Fruit fly (Drosophila melanogaster) whole organism, embryonic: Measurements from ENCODE around the gene Exo70.

Experiments used
- ATbp ChIP-seq: fragments of 200-800 bp; sonication (Bioruptor generic); optimal IDR thresholded peaks from 2 replicates; lab custom pipeline; 2017; ENCODE audit warnings: missing biosample characterization, mild to moderate bottlenecking, missing genetic modification characterization, missing genetic modification reagents
- Atf-2 ChIP-seq: fragments of 200-800 bp; sonication (Bioruptor generic); optimal IDR thresholded peaks from 2 replicates; lab custom pipeline; 2016; ENCODE audit warnings: missing biosample characterization, missing genetic modification characterization
- Awh ChIP-seq: fragments of 200-800 bp; sonication (Bioruptor generic); IDR thresholded peaks from 2 replicates; pipeline ENCODE4, ENCODE4 v1.3.6; 2022; ENCODE audit warnings: missing biosample characterization, missing genetic modification characterization
- B-H2 ChIP-seq: fragments of 200-800 bp; sonication (Bioruptor generic); optimal IDR thresholded peaks from 2 replicates; lab custom pipeline; 2018; ENCODE audit warnings: missing biosample characterization, mild to moderate bottlenecking, missing genetic modification characterization
- CG11695 ChIP-seq: fragments of 200-800 bp; sonication (Bioruptor generic); IDR thresholded peaks from 3 replicates; pipeline ENCODE4 v1.3.6; 2022; ENCODE audit warnings: missing biosample characterization, missing genetic modification characterization
- CG11696 ChIP-seq: fragments of 200-800 bp; sonication (Bioruptor generic); IDR thresholded peaks from 2 replicates; pipeline ENCODE4 v1.3.6; 2022; ENCODE audit warnings: missing biosample characterization, missing genetic modification characterization
- CG13894 ChIP-seq: fragments of 200-800 bp; sonication (Bioruptor generic); optimal IDR thresholded peaks from 3 replicates; lab custom pipeline; 2018; ENCODE audit warnings: missing biosample characterization, mild to moderate bottlenecking, missing genetic modification characterization, moderate library complexity
- CG14667 ChIP-seq: fragments of 200-800 bp; sonication (Bioruptor generic); IDR thresholded peaks from 2 replicates; pipeline ENCODE4 v1.3.6; 2022; ENCODE audit warnings: missing biosample characterization, missing genetic modification characterization
- CG1603 ChIP-seq: fragments of 200-800 bp; sonication (Bioruptor generic); optimal IDR thresholded peaks from 2 replicates; lab custom pipeline; 2019; ENCODE audit warnings: missing biosample characterization, mild to moderate bottlenecking, missing genetic modification characterization, moderate library complexity
- CG17359 ChIP-seq: fragments of 200-800 bp; sonication (Bioruptor generic); optimal IDR thresholded peaks from 3 replicates; lab custom pipeline; 2018; ENCODE audit warnings: missing biosample characterization, mild to moderate bottlenecking, missing genetic modification characterization, moderate library complexity
- CG17568 ChIP-seq: fragments of 200-800 bp; sonication (Bioruptor generic); optimal IDR thresholded peaks from 2 replicates; lab custom pipeline; 2018; ENCODE audit warnings: missing biosample characterization, mild to moderate bottlenecking, missing genetic modification characterization, moderate library complexity
- CG2199 ChIP-seq: fragments of 200-800 bp; sonication (Bioruptor generic); IDR thresholded peaks from 3 replicates; pipeline ENCODE4 v1.3.6; 2022; ENCODE audit warnings: missing biosample characterization, missing genetic modification characterization
- CG4730 ChIP-seq: fragments of 200-800 bp; sonication (Bioruptor generic); IDR thresholded peaks from 2 replicates; pipeline ENCODE4 v1.3.6; 2022; ENCODE audit warnings: missing biosample characterization, missing genetic modification characterization
- CG7372 ChIP-seq: fragments of 200-800 bp; sonication (Bioruptor generic); IDR thresholded peaks from 2 replicates; pipeline ENCODE4 v1.3.6; 2022; ENCODE audit warnings: missing biosample characterization, missing genetic modification characterization
- CG7963 ChIP-seq: fragments of 200-800 bp; sonication (Bioruptor generic); IDR thresholded peaks from 3 replicates; pipeline ENCODE4 v1.3.6; 2022; ENCODE audit warnings: missing biosample characterization, missing genetic modification characterization; ENCODE audit not compliant: partially characterized antibody
- CG8089 ChIP-seq: fragments of 200-800 bp; sonication (Bioruptor generic); optimal IDR thresholded peaks from 3 replicates; lab custom pipeline; 2016; ENCODE audit warnings: missing biosample characterization, missing genetic modification characterization
- CG8388 ChIP-seq: fragments of 200-800 bp; sonication (Bioruptor generic); optimal IDR thresholded peaks from 2 replicates; lab custom pipeline; 2019; ENCODE audit warnings: missing biosample characterization, mild to moderate bottlenecking, missing genetic modification characterization, moderate library complexity
- CG9437 ChIP-seq: fragments of 200-800 bp; sonication (Bioruptor generic); optimal IDR thresholded peaks from 2 replicates; lab custom pipeline; 2018; ENCODE audit warnings: missing biosample characterization, mild to moderate bottlenecking, missing genetic modification characterization
- CG9609 ChIP-seq: fragments of 200-800 bp; sonication (Bioruptor generic); optimal IDR thresholded peaks from 3 replicates; lab custom pipeline; 2016; ENCODE audit warnings: missing biosample characterization, missing genetic modification characterization
- Eip74EF ChIP-seq, 2 experiments: fragments of 200-800 bp in 1 of 2; fragments of >200 bp in 1 of 2; sonication (Bioruptor generic) in 1 of 2; optimal IDR thresholded peaks; 2 replicates each; lab custom pipeline; 2017 to 2019; ENCODE audit warnings: missing biosample characterization in 2 of 2, missing genetic modification characterization in 2 of 2, mild to moderate bottlenecking in 1 of 2, moderate library complexity in 1 of 2
- Fer3 ChIP-seq: fragments of 200-800 bp; sonication (Bioruptor generic); optimal IDR thresholded peaks from 2 replicates; lab custom pipeline; 2018; ENCODE audit warnings: missing biosample characterization, mild to moderate bottlenecking, missing genetic modification characterization, moderate library complexity
- Hr51 ChIP-seq, 2 experiments: fragments of 200-800 bp; sonication (Bioruptor generic); optimal IDR thresholded peaks; 2 replicates in 1 of 2; 3 replicates in 1 of 2; lab custom pipeline; 2016 to 2018; ENCODE audit warnings: missing biosample characterization in 2 of 2, missing genetic modification characterization in 2 of 2, mild to moderate bottlenecking in 1 of 2, moderate library complexity in 1 of 2
- MBD-R2 ChIP-seq: fragments of 200-800 bp; sonication (Bioruptor generic); IDR thresholded peaks from 2 replicates; pipeline ENCODE4 v1.3.6; 2022; ENCODE audit warnings: missing biosample characterization, missing genetic modification characterization
- MESR4 ChIP-seq: fragments of 200-800 bp; sonication (Bioruptor generic); optimal IDR thresholded peaks from 2 replicates; lab custom pipeline; 2018; ENCODE audit warnings: missing biosample characterization, mild to moderate bottlenecking, missing genetic modification characterization, moderate library complexity
- Meics ChIP-seq: fragments of 200-800 bp; sonication (Bioruptor generic); optimal IDR thresholded peaks from 2 replicates; lab custom pipeline; 2017; ENCODE audit warnings: missing biosample characterization, mild to moderate bottlenecking, missing genetic modification characterization
- Opbp ChIP-seq: fragments of 200-800 bp; sonication (Bioruptor generic); IDR thresholded peaks from 3 replicates; pipeline ENCODE4 v1.3.6; 2022; ENCODE audit warnings: missing biosample characterization, missing genetic modification characterization; ENCODE audit not compliant: partially characterized antibody
- Rfx ChIP-seq: fragments of 200-800 bp; sonication (Bioruptor generic); IDR thresholded peaks from 2 replicates; pipeline ENCODE4 v1.3.6; 2022; ENCODE audit warnings: missing biosample characterization, missing genetic modification characterization
- Six4 ChIP-seq: fragments of 200-800 bp; sonication (Bioruptor generic); optimal IDR thresholded peaks from 2 replicates; lab custom pipeline; 2016; ENCODE audit warnings: missing biosample characterization, missing genetic modification characterization
- ase ChIP-seq: fragments of 200-800 bp; sonication (Bioruptor generic); IDR thresholded peaks from 3 replicates; pipeline ENCODE4 v1.3.6; 2022; ENCODE audit warnings: missing biosample characterization, missing genetic modification characterization
- bab2 ChIP-seq: fragments of 200-800 bp; sonication (Bioruptor generic); optimal IDR thresholded peaks from 2 replicates; lab custom pipeline; 2016; ENCODE audit warnings: missing biosample characterization, missing genetic modification characterization
- caup ChIP-seq: fragments of 200-800 bp; sonication (Bioruptor generic); optimal IDR thresholded peaks from 3 replicates; lab custom pipeline; 2017; ENCODE audit warnings: missing biosample characterization, mild to moderate bottlenecking, missing genetic modification characterization, moderate library complexity; ENCODE audit not compliant: severe bottlenecking
- cg ChIP-seq: fragments of 200-800 bp; sonication (Bioruptor generic); optimal IDR thresholded peaks from 3 replicates; lab custom pipeline; 2019; ENCODE audit warnings: missing biosample characterization, mild to moderate bottlenecking, missing genetic modification characterization, moderate library complexity
- chinmo ChIP-seq: fragments of 200-800 bp; sonication (Bioruptor generic); IDR thresholded peaks from 4 replicates; pipeline ENCODE4 v1.3.6; 2022; ENCODE audit warnings: missing biosample characterization, missing genetic modification characterization; ENCODE audit not compliant: partially characterized antibody
- crol ChIP-seq: fragments of 200-800 bp; sonication (Bioruptor generic); IDR thresholded peaks from 2 replicates; pipeline ENCODE4 v1.3.6; 2022; ENCODE audit warnings: missing biosample characterization, missing genetic modification characterization
- crp ChIP-seq, 2 experiments: fragments of 200-800 bp; sonication (Bioruptor generic); optimal IDR thresholded peaks; 2 replicates in 1 of 2; 3 replicates in 1 of 2; lab custom pipeline; 2017; ENCODE audit warnings: missing biosample characterization in 2 of 2, missing genetic modification characterization in 2 of 2, mild to moderate bottlenecking in 1 of 2, moderate library complexity in 1 of 2
- dati ChIP-seq: fragments of 200-800 bp; sonication (Bioruptor generic); IDR thresholded peaks from 2 replicates; pipeline ENCODE4 v1.3.6; 2022; ENCODE audit warnings: missing biosample characterization, missing genetic modification characterization
- grn ChIP-seq: fragments of 200-800 bp; sonication (Bioruptor generic); optimal IDR thresholded peaks from 3 replicates; lab custom pipeline; 2017; ENCODE audit warnings: missing biosample characterization, missing genetic modification characterization
- gro ChIP-seq: fragments of 200-800 bp; sonication (Bioruptor generic); optimal IDR thresholded peaks from 2 replicates; lab custom pipeline; 2016; ENCODE audit warnings: missing biosample characterization, missing genetic modification characterization
- insv ChIP-seq, 2 experiments: fragments of 200-800 bp; sonication (Bioruptor generic); optimal IDR thresholded peaks; 3 replicates each; lab custom pipeline; 2016 to 2018; ENCODE audit warnings: missing biosample characterization in 2 of 2, missing genetic modification characterization in 2 of 2
- lola ChIP-seq, 3 experiments: fragments of >200 bp in 2 of 3; fragments of 200-800 bp in 1 of 3; sonication (Bioruptor generic) in 1 of 3; optimal IDR thresholded peaks; 2 replicates each; lab custom pipeline; 2017 to 2019; ENCODE audit warnings: missing biosample characterization in 3 of 3, missing genetic modification characterization in 3 of 3, mild to moderate bottlenecking in 1 of 3, moderate library complexity in 1 of 3
- nom ChIP-seq: fragments of 200-800 bp; sonication (Bioruptor generic); optimal IDR thresholded peaks from 2 replicates; lab custom pipeline; 2017; ENCODE audit warnings: missing biosample characterization, missing genetic modification characterization, mild to moderate bottlenecking, moderate library complexity, missing genetic modification reagents
- pnt ChIP-seq: fragments of 200-800 bp; sonication (Bioruptor generic); optimal IDR thresholded peaks from 3 replicates; lab custom pipeline; 2016; ENCODE audit warnings: missing biosample characterization, missing genetic modification characterization
- ro ChIP-seq: fragments of 200-800 bp; sonication (Bioruptor generic); IDR thresholded peaks from 2 replicates; pipeline ENCODE4 v1.3.6; 2022; ENCODE audit warnings: missing biosample characterization, missing genetic modification characterization
- salm ChIP-seq: fragments of 200-800 bp; sonication (Bioruptor generic); optimal IDR thresholded peaks from 2 replicates; lab custom pipeline; 2018; ENCODE audit warnings: missing biosample characterization, mild to moderate bottlenecking, missing genetic modification characterization
- sqz ChIP-seq: fragments of 200-800 bp; sonication (Bioruptor generic); optimal IDR thresholded peaks from 3 replicates; lab custom pipeline; 2018; ENCODE audit warnings: missing biosample characterization, mild to moderate bottlenecking, missing genetic modification characterization
- tio ChIP-seq: fragments of 200-800 bp; sonication (Bioruptor generic); optimal IDR thresholded peaks from 2 replicates; lab custom pipeline; 2017; ENCODE audit warnings: missing biosample characterization, missing genetic modification characterization, inconsistent platforms
- zfh1 ChIP-seq: fragments of 200-800 bp; sonication (Bioruptor generic); IDR thresholded peaks from 3 replicates; pipeline ENCODE4 v1.3.6; 2022; ENCODE audit warnings: missing biosample characterization, missing genetic modification characterization

Gene Exo70

dm6 chr3L:8457866-8458766 lies 46.5 kb downstream of the Exo70 start (continued):
- peak; percentile 97 for TF ChIP-seq caup (GFP tag; lab: Kevin White, UChicago)
- TF ChIP-seq sqz, result peak; percentile 96
- peak; percentile 99 for TF ChIP-seq CG8388 (GFP tag; lab: Kevin White, UChicago)
- TF ChIP-seq bab2, result peak; percentile 98
- TF ChIP-seq Six4 (GFP tag; lab: Kevin White, UChicago), result peak; percentile 99
- peak; percentile 96 for TF ChIP-seq CG9609 (GFP tag; lab: Kevin White, UChicago)
- TF ChIP-seq MESR4, result peak; percentile 74
- no peak for TF ChIP-seq cg (GFP tag; lab: Kevin White, UChicago)
- peak; percentile 97 for TF ChIP-seq Atf-2 (GFP tag; lab: Kevin White, UChicago)
- TF ChIP-seq B-H2 (GFP tag; lab: Kevin White, UChicago), result peak; percentile 90
- peak; percentile 99 for TF ChIP-seq tio (GFP tag; lab: Kevin White, UChicago)
- peak; percentile 99 for TF ChIP-seq salm (tag; lab: Kevin White, UChicago)
- TF ChIP-seq Fer3 (tag; lab: Kevin White, UChicago), result peak; percentile 98
- TF ChIP-seq CG14667 (GFP tag; lab: Robert Waterston, UW), result peak; percentile 96
- peak; percentile 97 to 99 for TF ChIP-seq Hr51 (GFP tag; optimal IDR thresholded peaks at IDR 0.05; lab: Kevin White, UChicago)
- TF ChIP-seq CG9437 (GFP tag; lab: Kevin White, UChicago), result peak; percentile 95
- TF ChIP-seq CG7372 (GFP tag; lab: Robert Waterston, UW), result peak; percentile 96
- peak; percentile 96 for TF ChIP-seq CG4730
- TF ChIP-seq CG13894 (tag; lab: Kevin White, UChicago), result peak; percentile 92
- peak; percentile 97 for TF ChIP-seq gro
- peak; percentile 92 for TF ChIP-seq MBD-R2 (GFP tag; lab: Robert Waterston, UW)
- TF ChIP-seq chinmo (GFP tag; lab: Robert Waterston, UW), result 0 out of 4 replicates have a peak, but pooled peaks have one; percentile 59
- peak; percentile 18 to 71 for TF ChIP-seq crp (GFP tag; optimal IDR thresholded peaks at IDR 0.05; lab: Kevin White, UChicago)
- peak; percentile 97 for TF ChIP-seq pnt (GFP tag; lab: Kevin White, UChicago)
- TF ChIP-seq CG17359 (tag; lab: Kevin White, UChicago), result peak; percentile 99
- TF ChIP-seq Eip74EF (GFP tag; optimal IDR thresholded peaks at IDR 0.05; lab: Kevin White, UChicago), result peak in 1 of 2 experiments; percentile 99
- peak; percentile 56; the same call in 2 of the 3 replicates for TF ChIP-seq Opbp
- peak; percentile 96 for TF ChIP-seq dati
- TF ChIP-seq grn (GFP tag; lab: Kevin White, UChicago), result peak; percentile 93
- peak; percentile 97 for TF ChIP-seq CG17568 (GFP tag; lab: Kevin White, UChicago)
- peak; percentile 91 for TF ChIP-seq CG11696 (GFP tag; lab: Robert Waterston, UW)
- peak; percentile 98 for TF ChIP-seq CG11695 (GFP tag; lab: Robert Waterston, UW)
- peak; percentile 98 for TF ChIP-seq Awh
- peak; percentile 23 to 80 for TF ChIP-seq insv (GFP tag; optimal IDR thresholded peaks at IDR 0.05; lab: Kevin White, UChicago)
- peak; percentile 97 for TF ChIP-seq Rfx (GFP tag; lab: Robert Waterston, UW)
- TF ChIP-seq CG7963 (GFP tag; lab: Robert Waterston, UW), result no peak
- TF ChIP-seq ATbp, result peak; percentile 99
- peak; percentile 99 for TF ChIP-seq zfh1
- peak in 1 of 3 experiments; percentile 99 for TF ChIP-seq lola (GFP tag; optimal IDR thresholded peaks at IDR 0.05; lab: Kevin White, UChicago)
- peak; percentile 86 for TF ChIP-seq nom (GFP tag; lab: Kevin White, UChicago)
- TF ChIP-seq Meics (GFP tag; lab: Kevin White, UChicago), result peak; percentile 97
- TF ChIP-seq ase (GFP tag; lab: Robert Waterston, UW), result peak; percentile 96
- TF ChIP-seq CG1603 (tag; lab: Kevin White, UChicago), result peak; percentile 96
- TF ChIP-seq CG2199 (GFP tag; lab: Robert Waterston, UW), result peak; percentile 99
- TF ChIP-seq CG8089 (GFP tag; lab: Kevin White, UChicago), result peak; percentile 96
- TF ChIP-seq crol (GFP tag; lab: Robert Waterston, UW), result peak; percentile 98
- peak; percentile 94 for TF ChIP-seq ro (GFP tag; lab: Robert Waterston, UW)
